Worm (Caenorhabditis elegans): ENCODE data around the gene nstp-3.

DNA sequence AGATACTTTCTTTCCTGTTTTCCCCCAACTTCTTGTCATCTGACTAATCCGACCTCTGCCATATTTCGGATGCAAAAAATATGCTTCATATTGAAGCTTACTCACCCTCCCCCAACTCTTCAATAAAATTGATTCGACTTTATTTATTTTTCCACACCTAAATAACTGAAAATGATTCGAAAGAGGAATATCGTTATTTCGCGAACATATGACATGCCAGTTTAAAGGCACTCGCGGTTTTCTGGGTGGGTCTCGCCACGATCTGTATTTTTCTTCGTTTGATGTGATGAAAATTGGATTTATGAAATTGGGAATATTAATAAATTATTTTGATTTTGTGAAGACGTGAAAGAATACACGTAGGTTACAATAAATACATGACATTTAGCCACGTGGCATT lies 26.4 kb downstream of the nstp-3 start, which contains the start of gene F44E7.3:
- TF ChIP-seq hmg-4 (GFP tag; optimal IDR thresholded peaks at IDR 0.05) (no peak), tbx-11 (GFP tag; IDR thresholded peaks at IDR 0.05) (no peak), hmbx-1 (tag; optimal IDR thresholded peaks at IDR 0.05) (no peak), ama-1 (optimal IDR thresholded peaks at IDR 0.05) (no peak), pes-1 (GFP tag; IDR thresholded peaks at IDR 0.05) (no peak), scrt-1 (GFP tag; IDR thresholded peaks at IDR 0.05) (no peak), sea-1 (GFP tag; conservative IDR thresholded peaks at IDR 0.05) (no peak), hnd-1 (tag; optimal IDR thresholded peaks at IDR 0.05) (no peak), aly-1 (tag; optimal IDR thresholded peaks at IDR 0.05) (no peak)

All from whole organism, early embryonic.